ENCODE assay signal across 4 worm cellular contexts in the genomic region with DNA sequence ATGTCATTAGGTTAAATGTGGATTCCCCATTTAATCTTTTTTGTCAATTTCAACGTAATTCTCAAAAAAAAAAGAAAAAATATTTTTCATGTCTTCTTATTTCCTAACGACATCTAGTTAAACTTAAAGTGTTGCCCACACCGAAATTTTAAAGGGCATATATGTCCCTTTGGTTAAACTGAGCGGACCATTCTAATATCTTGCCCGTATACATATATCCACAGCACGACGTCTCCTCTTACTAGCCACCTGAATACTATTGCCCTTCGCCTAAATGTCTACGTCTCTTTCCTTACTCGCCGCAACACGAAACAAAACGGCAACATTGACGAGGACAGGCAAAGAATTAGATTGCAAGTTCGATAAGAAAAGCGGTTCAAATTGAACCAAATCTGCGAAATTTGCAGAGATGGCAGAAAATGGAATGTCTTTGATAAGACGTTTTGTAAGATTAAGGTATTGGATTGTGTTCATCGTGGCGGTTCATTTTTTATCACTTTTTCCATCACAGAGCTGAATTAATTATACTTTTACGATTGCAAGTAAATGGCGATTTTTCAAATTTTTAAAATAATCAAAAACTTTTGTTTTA.
TF ChIP-seq lines count a peak whose summit lies in the region.

No protein-coding gene starts in this region.

TF ChIP-seq in whole organism, L2 larva, 48 proteins besides CTCF, POLR2A, EP300 and RAD21 (continues in another document):
- TF ChIP-seq C34F6.9 (tag; optimal IDR thresholded peaks at IDR 0.05; lab: Kevin White, UChicago) (peak; percentile 100), nhr-237 (tag; optimal IDR thresholded peaks at IDR 0.05; lab: Kevin White, UChicago) (peak; percentile 99), nhr-6 (tag; optimal IDR thresholded peaks at IDR 0.05; lab: Kevin White, UChicago) (peak; percentile 100), mdl-1 (tag; optimal IDR thresholded peaks at IDR 0.05; lab: Kevin White, UChicago) (peak; percentile 93 to 96), nhr-21 (tag; optimal IDR thresholded peaks at IDR 0.05; lab: Kevin White, UChicago) (peak; percentile 100), peb-1 (tag; optimal IDR thresholded peaks at IDR 0.05; lab: Kevin White, UChicago) (peak; percentile 66), dmd-4 (tag; optimal IDR thresholded peaks at IDR 0.05; lab: Kevin White, UChicago) (peak; percentile 82), elt-1 (tag; optimal IDR thresholded peaks at IDR 0.05; lab: Kevin White, UChicago) (peak; percentile 80), alr-1 (tag; optimal IDR thresholded peaks at IDR 0.05; lab: Kevin White, UChicago) (peak; percentile 73), lin-11 (tag; optimal IDR thresholded peaks at IDR 0.05; lab: Kevin White, UChicago) (peak; percentile 97), ceh-82 (tag; optimal IDR thresholded peaks at IDR 0.05; lab: Kevin White, UChicago) (peak; percentile 99), ama-1 (optimal IDR thresholded peaks at IDR 0.05; lab: Kevin White, UChicago) (peak; percentile 47), F13H6.1 (tag; optimal IDR thresholded peaks at IDR 0.05; lab: Kevin White, UChicago) (peak; percentile 99), nhr-11 (tag; optimal IDR thresholded peaks at IDR 0.05; lab: Kevin White, UChicago) (peak; percentile 70), unc-62 (GFP tag; optimal IDR thresholded peaks at IDR 0.05; lab: Kevin White, UChicago) (peak; percentile 97), R02D3.7 (tag; optimal IDR thresholded peaks at IDR 0.05; lab: Kevin White, UChicago) (peak; percentile 83), mbf-1 (tag; optimal IDR thresholded peaks at IDR 0.05; lab: Kevin White, UChicago) (peak; percentile 78), mab-5 (tag; optimal IDR thresholded peaks at IDR 0.05; lab: Kevin White, UChicago) (peak; percentile 99), aly-2 (tag; optimal IDR thresholded peaks at IDR 0.05; lab: Kevin White, UChicago) (peak; percentile 92), ZK546.5 (tag; optimal IDR thresholded peaks at IDR 0.05; lab: Kevin White, UChicago) (peak; percentile 81), Y55F3AM.14 (GFP tag; optimal IDR thresholded peaks at IDR 0.05; lab: Kevin White, UChicago) (peak; percentile 91)

TF ChIP-seq in whole organism, L4 larva, 104 proteins besides CTCF, POLR2A, EP300 and RAD21 (continues in another document):
- TF ChIP-seq zip-2 (tag; optimal IDR thresholded peaks at IDR 0.05; lab: Kevin White, UChicago) (peak; percentile 98), hlh-11 (tag; optimal IDR thresholded peaks at IDR 0.05; lab: Kevin White, UChicago) (peak; percentile 97), nhr-11 (tag; optimal IDR thresholded peaks at IDR 0.05; lab: Kevin White, UChicago) (peak; percentile 99), Y5F2A.4 (GFP tag; optimal IDR thresholded peaks at IDR 0.05; lab: Kevin White, UChicago) (peak; percentile 94), ceh-28 (tag; optimal IDR thresholded peaks at IDR 0.05; lab: Kevin White, UChicago) (peak; percentile 83), spr-3 (GFP tag; optimal IDR thresholded peaks at IDR 0.05; lab: Kevin White, UChicago) (peak; percentile 98), F44E2.7 (GFP tag; IDR thresholded peaks at IDR 0.05; lab: Robert Waterston, UW) (no peak), lin-1 (GFP tag; IDR thresholded peaks at IDR 0.05; lab: Robert Waterston, UW) (peak; percentile 87), egl-43 (GFP tag; IDR thresholded peaks at IDR 0.05; lab: Robert Waterston, UW) (peak; percentile 98), ceh-20 (GFP tag; IDR thresholded peaks at IDR 0.05; lab: Robert Waterston, UW) (peak; percentile 99), aly-2 (tag; optimal IDR thresholded peaks at IDR 0.05; lab: Kevin White, UChicago) (no peak), skn-1 (tag; optimal IDR thresholded peaks at IDR 0.05; lab: Kevin White, UChicago) (peak; percentile 85), sdz-12 (GFP tag; optimal IDR thresholded peaks at IDR 0.05; lab: Kevin White, UChicago) (peak; percentile 72), ztf-11 (tag; optimal IDR thresholded peaks at IDR 0.05; lab: Kevin White, UChicago) (peak; percentile 98), snpc-4 (tag; optimal IDR thresholded peaks at IDR 0.05; lab: Kevin White, UChicago) (peak; percentile 0), lin-15B (tag; optimal IDR thresholded peaks at IDR 0.05; lab: Kevin White, UChicago) (peak; percentile 56), unc-130 (GFP tag; optimal IDR thresholded peaks at IDR 0.05; lab: Kevin White, UChicago) (peak; percentile 32), tra-1 (GFP tag; IDR thresholded peaks at IDR 0.05; lab: Robert Waterston, UW) (peak; percentile 96), hif-1 (tag; optimal IDR thresholded peaks at IDR 0.05; lab: Kevin White, UChicago) (peak; percentile 85 to 91), lir-3 (tag; optimal IDR thresholded peaks at IDR 0.05; lab: Kevin White, UChicago) (peak; percentile 92), nhr-77 (tag; optimal IDR thresholded peaks at IDR 0.05; lab: Kevin White, UChicago) (peak; percentile 99), attf-4 (tag; optimal IDR thresholded peaks at IDR 0.05; lab: Kevin White, UChicago) (peak; percentile 70)

TF ChIP-seq in whole organism, late embryonic, 69 proteins besides CTCF, POLR2A, EP300 and RAD21 (continues in another document):
- peak; percentile 95 for TF ChIP-seq pax-1 (tag; optimal IDR thresholded peaks at IDR 0.05; lab: Kevin White, UChicago)
- TF ChIP-seq hlh-6 (tag; optimal IDR thresholded peaks at IDR 0.05; lab: Kevin White, UChicago) = peak; percentile 75
- peak; percentile 89 for TF ChIP-seq F13H6.1 (tag; optimal IDR thresholded peaks at IDR 0.05; lab: Kevin White, UChicago)
- no peak for TF ChIP-seq nhr-11 (tag; optimal IDR thresholded peaks at IDR 0.05; lab: Kevin White, UChicago)
- peak; percentile 90 for TF ChIP-seq ztf-16 (tag; optimal IDR thresholded peaks at IDR 0.05; lab: Kevin White, UChicago)
- TF ChIP-seq nfya-1 (tag; optimal IDR thresholded peaks at IDR 0.05; lab: Kevin White, UChicago) = peak; percentile 98
- TF ChIP-seq pha-2 (tag; optimal IDR thresholded peaks at IDR 0.05; lab: Kevin White, UChicago) = no peak
- TF ChIP-seq ceh-24 (tag; optimal IDR thresholded peaks at IDR 0.05; lab: Kevin White, UChicago) = no peak
- TF ChIP-seq ceh-6 (GFP tag; optimal IDR thresholded peaks at IDR 0.05; lab: Kevin White, UChicago) = peak; percentile 67
- TF ChIP-seq hlh-30 (tag; optimal IDR thresholded peaks at IDR 0.05; lab: Kevin White, UChicago; ENCODE audit: insufficient read depth) = peak; percentile 80
- TF ChIP-seq syd-9 (tag; optimal IDR thresholded peaks at IDR 0.05; lab: Kevin White, UChicago) = peak; percentile 81
- TF ChIP-seq tbx-2 (tag; optimal IDR thresholded peaks at IDR 0.05; lab: Kevin White, UChicago) = peak; percentile 97
- TF ChIP-seq hlh-13 (GFP tag; optimal IDR thresholded peaks at IDR 0.05; lab: Kevin White, UChicago) = peak; percentile 6
- TF ChIP-seq dmd-4 (tag; optimal IDR thresholded peaks at IDR 0.05; lab: Kevin White, UChicago; ENCODE audit: borderline replicate concordance) = peak; percentile 11
- peak; percentile 84 for TF ChIP-seq C08G9.2 (tag; optimal IDR thresholded peaks at IDR 0.05; lab: Kevin White, UChicago)
- peak; percentile 73 for TF ChIP-seq ceh-48 (tag; optimal IDR thresholded peaks at IDR 0.05; lab: Kevin White, UChicago)
- TF ChIP-seq dve-1 (tag; optimal IDR thresholded peaks at IDR 0.05; lab: Kevin White, UChicago) = peak; percentile 97
- peak; percentile 53 for TF ChIP-seq ahr-1 (tag; optimal IDR thresholded peaks at IDR 0.05; lab: Kevin White, UChicago)
- peak; percentile 75 for TF ChIP-seq K09A11.1 (tag; optimal IDR thresholded peaks at IDR 0.05; lab: Kevin White, UChicago; ENCODE audit: insufficient read depth)
- peak; percentile 91 for TF ChIP-seq unc-55 (GFP tag; optimal IDR thresholded peaks at IDR 0.05; lab: Kevin White, UChicago)
- peak; percentile 71 for TF ChIP-seq ets-4 (tag; optimal IDR thresholded peaks at IDR 0.05; lab: Kevin White, UChicago)
- TF ChIP-seq nhr-232 (tag; optimal IDR thresholded peaks at IDR 0.05; lab: Kevin White, UChicago) = no peak
- TF ChIP-seq ceh-22 (tag; optimal IDR thresholded peaks at IDR 0.05; lab: Kevin White, UChicago) = peak; percentile 90

TF ChIP-seq in whole organism, mixed stage, embryonic, 35 proteins besides CTCF, POLR2A, EP300 and RAD21 (continues in another document):
- TF ChIP-seq blmp-1 (tag; optimal IDR thresholded peaks at IDR 0.05; lab: Kevin White, UChicago) (no peak), unc-120 (tag; optimal IDR thresholded peaks at IDR 0.05; lab: Kevin White, UChicago; ENCODE audit: poor library complexity, severe bottlenecking) (peak; percentile 89), nhr-76 (tag; optimal IDR thresholded peaks at IDR 0.05; lab: Kevin White, UChicago) (peak; percentile 82), ceh-43 (GFP tag; optimal IDR thresholded peaks at IDR 0.05; lab: Kevin White, UChicago) (no peak), lsy-2 (tag; optimal IDR thresholded peaks at IDR 0.05; lab: Kevin White, UChicago) (peak; percentile 90), mls-2 (tag; optimal IDR thresholded peaks at IDR 0.05; lab: Kevin White, UChicago) (peak; percentile 79), ceh-39 (tag; optimal IDR thresholded peaks at IDR 0.05; lab: Kevin White, UChicago) (peak; percentile 94), sem-2 (GFP tag; optimal IDR thresholded peaks at IDR 0.05; lab: Kevin White, UChicago) (no peak), pha-4 (tag; optimal IDR thresholded peaks at IDR 0.05; lab: Kevin White, UChicago) (peak; percentile 99), drap-1 (GFP tag; optimal IDR thresholded peaks at IDR 0.05; lab: Kevin White, UChicago) (peak; percentile 91), ham-2 (GFP tag; optimal IDR thresholded peaks at IDR 0.05; lab: Kevin White, UChicago) (no peak), hlh-1 (tag; optimal IDR thresholded peaks at IDR 0.05; lab: Kevin White, UChicago) (peak; percentile 94), sptf-1 (tag; optimal IDR thresholded peaks at IDR 0.05; lab: Kevin White, UChicago) (peak; percentile 90), ceh-83 (GFP tag; optimal IDR thresholded peaks at IDR 0.05; lab: Kevin White, UChicago) (peak; percentile 55), lin-32 (GFP tag; optimal IDR thresholded peaks at IDR 0.05; lab: Kevin White, UChicago) (peak; percentile 30), nhr-28 (tag; optimal IDR thresholded peaks at IDR 0.05; lab: Kevin White, UChicago) (peak; percentile 89), M03D4.4 (tag; optimal IDR thresholded peaks at IDR 0.05; lab: Kevin White, UChicago) (peak; percentile 54), nhr-2 (tag; optimal IDR thresholded peaks at IDR 0.05; lab: Kevin White, UChicago) (peak; percentile 37), unc-39 (tag; optimal IDR thresholded peaks at IDR 0.05; lab: Kevin White, UChicago) (peak; percentile 97), lin-13 (tag; optimal IDR thresholded peaks at IDR 0.05; lab: Kevin White, UChicago) (peak; percentile 98), cnd-1 (tag; optimal IDR thresholded peaks at IDR 0.05; lab: Kevin White, UChicago) (peak; percentile 88), mep-1 (tag; optimal IDR thresholded peaks at IDR 0.05; lab: Kevin White, UChicago) (peak; percentile 96), elt-3 (tag; optimal IDR thresholded peaks at IDR 0.05; lab: Kevin White, UChicago) (peak; percentile 95), mab-5 (tag; optimal IDR thresholded peaks at IDR 0.05; lab: Kevin White, UChicago) (peak; percentile 95), tbx-8 (GFP tag; optimal IDR thresholded peaks at IDR 0.05; lab: Kevin White, UChicago) (no peak), elt-1 (tag; optimal IDR thresholded peaks at IDR 0.05; lab: Kevin White, UChicago; ENCODE audit: borderline replicate concordance, insufficient read depth) (peak; percentile 88)
